Worm (Caenorhabditis elegans) whole organism, midembryonic: ENCODE data around the gene srlf-27.

Experiments
- T22C8.4 ChIP-seq: fragments of 200-800 bp; sonication (Bioruptor generic); IDR thresholded peaks from 2 replicates; pipeline ENCODE4 v1.3.6; 2022; ENCODE audit warnings: missing genetic modification characterization, missing compliant biosample characterization
- cog-1 ChIP-seq: sonication (generic microtip); optimal IDR thresholded peaks from 2 replicates; lab custom pipeline; 2016; ENCODE audit warnings: missing genetic modification characterization, missing compliant biosample characterization
- flt-1 ChIP-seq: fragments of 200-800 bp; sonication (Bioruptor generic); IDR thresholded peaks from 2 replicates; pipeline ENCODE4 v1.3.6; 2022; ENCODE audit warnings: missing genetic modification characterization, missing compliant biosample characterization
- klf-2 ChIP-seq: fragments of 200-800 bp; sonication (Bioruptor generic); conservative IDR thresholded peaks from 2 replicates; pipeline ENCODE4 v1.3.6; 2022; ENCODE audit warnings: missing genetic modification reagents, missing genetic modification characterization, missing compliant biosample characterization
- ref-1 ChIP-seq: fragments of 200-800 bp; sonication (Bioruptor generic); conservative IDR thresholded peaks from 2 replicates; pipeline ENCODE4 v1.3.6; 2022; ENCODE audit warnings: missing genetic modification reagents, missing genetic modification characterization, missing compliant biosample characterization
- tab-1 ChIP-seq: fragments of 200-800 bp; sonication (Bioruptor generic); IDR thresholded peaks from 2 replicates; pipeline ENCODE4 v1.3.6; 2022; ENCODE audit warnings: missing genetic modification characterization, missing compliant biosample characterization
- ztf-23 ChIP-seq: fragments of 200-800 bp; sonication (Bioruptor generic); IDR thresholded peaks from 2 replicates; pipeline ENCODE4 v1.3.6; 2022; ENCODE audit warnings: missing genetic modification reagents, missing genetic modification characterization, missing compliant biosample characterization

DNA sequence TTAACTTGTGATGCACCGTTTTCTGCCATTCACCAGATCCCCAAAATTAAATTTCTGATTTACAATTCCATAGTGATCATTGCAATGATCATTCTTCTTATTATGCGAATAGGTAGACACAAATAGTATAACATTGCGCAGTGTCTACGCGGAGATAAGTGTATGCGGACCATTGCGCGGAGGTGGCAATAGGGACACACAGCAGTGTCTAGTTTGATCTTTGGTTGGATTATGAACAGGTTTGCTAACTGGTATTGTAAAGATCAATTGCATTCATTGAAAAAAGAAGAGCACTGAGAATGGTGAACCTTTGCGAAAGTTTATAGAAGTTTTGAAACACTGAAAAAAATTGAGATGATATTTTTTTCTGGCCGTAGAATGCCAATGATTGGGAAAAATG lies 38.2 kb upstream of the srlf-27 start:
- TF ChIP-seq T22C8.4 (GFP tag; lab: Robert Waterston, UW) (no peak), ref-1 (GFP tag; lab: Robert Waterston, UW) (no peak), klf-2 (GFP tag; lab: Robert Waterston, UW) (no peak), cog-1 (tag; lab: Kevin White, UChicago) (no peak), ztf-23 (no peak), tab-1 (no peak), flt-1 (GFP tag; lab: Robert Waterston, UW) (no peak)
